Worm (Caenorhabditis elegans): ENCODE data around the gene F14F9.2.

The F14F9.2 gene

DNA sequence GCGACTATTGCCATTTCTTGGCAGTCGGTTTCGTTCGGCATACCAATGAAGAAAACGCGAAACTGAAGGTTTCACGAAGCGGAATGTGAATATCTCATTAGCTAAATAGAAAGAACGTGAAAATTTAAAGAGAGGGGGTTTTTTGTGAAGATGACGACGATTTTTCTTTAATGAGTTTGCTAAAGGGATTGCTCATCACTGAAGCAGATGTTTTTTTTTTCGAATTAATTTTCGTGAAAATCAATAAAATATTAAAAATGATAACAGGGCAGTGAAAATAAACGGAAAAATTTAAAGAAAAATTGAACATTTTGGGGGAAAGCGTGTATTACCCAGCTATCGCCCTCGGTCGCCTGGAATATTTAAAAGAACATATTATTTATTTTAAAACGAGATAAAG, 36.8 kb upstream of the F14F9.2 start, which contains the start of gene srab-3:
srab-3 (minus strand) TSS at position 101 of the 400 bp plus-strand sequence.
- TF ChIP-seq ceh-16 (tag; optimal IDR thresholded peaks at IDR 0.05) (no peak), sea-2 (GFP tag; optimal IDR thresholded peaks at IDR 0.05) (no peak), nhr-23 (tag; optimal IDR thresholded peaks at IDR 0.05) (no peak), ztf-4 (tag; optimal IDR thresholded peaks at IDR 0.05) (no peak), elt-2 (tag; optimal IDR thresholded peaks at IDR 0.05) (no peak), nhr-43 (tag; optimal IDR thresholded peaks at IDR 0.05; ENCODE audit: poor library complexity, severe bottlenecking) (no peak), hmg-11 (tag; optimal IDR thresholded peaks at IDR 0.05) (no peak), egl-27 (tag; optimal IDR thresholded peaks at IDR 0.05) (no peak)

ce11 chrV:5110684-5111083, 34.0 kb upstream of the F14F9.2 start, which contains the start of gene ugt-63:
TSS of gene ugt-63 (minus strand) at chrV:5110772.
- no peak for TF ChIP-seq elt-1 (tag; optimal IDR thresholded peaks at IDR 0.05)
- TF ChIP-seq fkh-2 (tag; optimal IDR thresholded peaks at IDR 0.05), result no peak
- no peak for TF ChIP-seq fkh-10 (GFP tag; optimal IDR thresholded peaks at IDR 0.05)
- peak; percentile 63 for TF ChIP-seq nhr-43 (tag; optimal IDR thresholded peaks at IDR 0.05; ENCODE audit: poor library complexity, severe bottlenecking)
- no peak for TF ChIP-seq nhr-23 (tag; optimal IDR thresholded peaks at IDR 0.05)
- TF ChIP-seq aly-2 (tag; optimal IDR thresholded peaks at IDR 0.05), result no peak

DNA sequence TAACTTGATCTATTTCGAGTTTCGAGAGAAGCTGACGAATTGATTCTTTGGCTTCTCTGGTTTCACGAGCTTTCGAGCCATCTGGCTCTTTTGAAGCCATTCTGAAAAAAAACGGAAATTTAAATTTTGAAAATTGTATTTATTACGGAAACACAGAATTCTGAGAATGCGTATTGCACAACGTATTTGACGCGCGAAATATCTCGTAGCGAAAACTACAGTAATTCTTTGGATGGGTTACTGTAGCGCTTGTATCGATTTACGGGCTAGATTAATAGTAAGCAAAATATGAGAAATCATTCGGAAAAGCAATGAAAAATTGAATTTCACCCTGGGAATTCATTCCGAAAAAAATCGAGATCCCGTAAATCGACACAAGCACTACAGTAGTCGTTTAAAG, 31.0 kb upstream of the F14F9.2 start, which contains the start of gene C04F5.8:
C04F5.8 (minus strand) TSS at position 101 of the 400 bp plus-strand sequence.
- no peak for TF ChIP-seq eor-1 (tag; optimal IDR thresholded peaks at IDR 0.05)
- TF ChIP-seq fkh-10 (GFP tag; optimal IDR thresholded peaks at IDR 0.05), result no peak
- no peak for TF ChIP-seq aly-2 (tag; optimal IDR thresholded peaks at IDR 0.05)

ce11 chrV:5119109-5119508, 25.5 kb upstream of the F14F9.2 start, which contains the start of gene C04F5.9:
TSS of gene C04F5.9 (minus strand) at chrV:5119209.
- no peak for TF ChIP-seq fkh-10 (GFP tag; optimal IDR thresholded peaks at IDR 0.05)
- TF ChIP-seq elt-2 (tag; optimal IDR thresholded peaks at IDR 0.05), result no peak
- no peak for TF ChIP-seq unc-39 (tag; optimal IDR thresholded peaks at IDR 0.05)
- no peak for TF ChIP-seq sea-2 (GFP tag; optimal IDR thresholded peaks at IDR 0.05)
- no peak for TF ChIP-seq nfya-1 (tag; optimal IDR thresholded peaks at IDR 0.05; ENCODE audit: insufficient read depth)
- TF ChIP-seq zag-1 (tag; optimal IDR thresholded peaks at IDR 0.05), result no peak
- TF ChIP-seq snpc-4 (tag; optimal IDR thresholded peaks at IDR 0.05), result no peak
- TF ChIP-seq nhr-12 (tag; optimal IDR thresholded peaks at IDR 0.05), result no peak
- no peak for TF ChIP-seq nhr-25 (tag; optimal IDR thresholded peaks at IDR 0.05)
- no peak for TF ChIP-seq elt-3 (tag; optimal IDR thresholded peaks at IDR 0.05)

ce11 chrV:5119679-5120078, 25.0 kb upstream of the F14F9.2 start, which contains the start of gene sid-1:
TSS of gene sid-1 (plus strand) at chrV:5119970.
- TF ChIP-seq tbx-2 (tag; optimal IDR thresholded peaks at IDR 0.05) (no peak), eor-1 (tag; optimal IDR thresholded peaks at IDR 0.05) (no peak), daf-12 (tag; optimal IDR thresholded peaks at IDR 0.05) (no peak), pqm-1 (tag; optimal IDR thresholded peaks at IDR 0.05) (peak; percentile 23), ceh-16 (tag; optimal IDR thresholded peaks at IDR 0.05) (no peak), fkh-2 (tag; optimal IDR thresholded peaks at IDR 0.05) (no peak), ZK546.5 (tag; optimal IDR thresholded peaks at IDR 0.05) (no peak), pha-4 (tag; optimal IDR thresholded peaks at IDR 0.05) (peak; percentile 27), nhr-25 (tag; optimal IDR thresholded peaks at IDR 0.05) (no peak), nhr-77 (tag; optimal IDR thresholded peaks at IDR 0.05) (no peak), lin-39 (tag; optimal IDR thresholded peaks at IDR 0.05) (no peak), ztf-11 (tag; optimal IDR thresholded peaks at IDR 0.05) (no peak), ama-1 (optimal IDR thresholded peaks at IDR 0.05) (no peak), snpc-4 (tag; optimal IDR thresholded peaks at IDR 0.05) (no peak), egl-5 (tag; optimal IDR thresholded peaks at IDR 0.05) (no peak), elt-2 (tag; optimal IDR thresholded peaks at IDR 0.05) (peak; percentile 76), elt-1 (tag; optimal IDR thresholded peaks at IDR 0.05) (no peak), sea-2 (GFP tag; optimal IDR thresholded peaks at IDR 0.05) (no peak), ceh-82 (tag; optimal IDR thresholded peaks at IDR 0.05) (no peak), skn-1 (tag; optimal IDR thresholded peaks at IDR 0.05) (no peak), ztf-4 (tag; optimal IDR thresholded peaks at IDR 0.05) (no peak), lsy-12 (tag; optimal IDR thresholded peaks at IDR 0.05) (no peak), aly-2 (tag; optimal IDR thresholded peaks at IDR 0.05) (no peak), egl-27 (tag; optimal IDR thresholded peaks at IDR 0.05) (no peak), nhr-76 (tag; optimal IDR thresholded peaks at IDR 0.05) (no peak)
